Worm (Caenorhabditis elegans): ENCODE results near the gene Y76B12C.6.

- TF ChIP-seq klf-2 (GFP tag; conservative IDR thresholded peaks at IDR 0.05) (no peak), ref-1 (GFP tag; conservative IDR thresholded peaks at IDR 0.05) (no peak), tab-1 (GFP tag; IDR thresholded peaks at IDR 0.05) (no peak), ztf-29 (GFP tag; IDR thresholded peaks at IDR 0.05) (no peak), flt-1 (GFP tag; IDR thresholded peaks at IDR 0.05) (0 out of 2 replicates have a peak, but pooled peaks have one; percentile 6), ztf-23 (GFP tag; IDR thresholded peaks at IDR 0.05) (no peak), cog-1 (tag; optimal IDR thresholded peaks at IDR 0.05) (no peak), med-1 (GFP tag; optimal IDR thresholded peaks at IDR 0.05; ENCODE audit: insufficient read depth) (no peak), T22C8.4 (GFP tag; IDR thresholded peaks at IDR 0.05) (no peak)
These were observed 9.7 kb downstream of the Y76B12C.6 start for ce11 chrIV:1990843-1991339.

Measured in whole organism, midembryonic.